Fruit fly (Drosophila melanogaster): ENCODE measurements around the gene RpL24.
A peak's percentile ranks its signal among the peaks of the same experiment; 100 is the strongest.

The RpL24 gene

dm6 chr2L:13394903-13395302 lies at the start of gene RpL24:
TSS of gene RpL24 (minus strand) at chr2L:13395131.
- TF ChIP-seq noc (tag; optimal IDR thresholded peaks at IDR 0.05): peak; percentile 83

dm6 chr2L:13436791-13437190 lies 41.9 kb upstream of the RpL24 start:
- TF ChIP-seq noc (tag; optimal IDR thresholded peaks at IDR 0.05): peak; percentile 39

- peak; percentile 93 for TF ChIP-seq noc (tag; optimal IDR thresholded peaks at IDR 0.05)
Measured at dm6 chr2L:13434795-13435634, 40.1 kb upstream of the RpL24 start, which contains the start of gene Tehao. TSS of gene Tehao (plus strand) at chr2L:13435622.

dm6 chr2L:13430919-13431502 lies 36.1 kb upstream of the RpL24 start:
- TF ChIP-seq noc (tag; optimal IDR thresholded peaks at IDR 0.05): no peak

dm6 chr2L:13414525-13415481 lies 19.9 kb upstream of the RpL24 start, which contains the start of the genes CG16956, CG42784 and CG43850:
TSS of gene CG16956 (minus strand) at chr2L:13414575.
TSS of gene CG42784 (plus strand) at chr2L:13415431.
TSS of gene CG43850 (plus strand) at chr2L:13415431.
- no peak for TF ChIP-seq noc (tag; optimal IDR thresholded peaks at IDR 0.05)

dm6 chr2L:13412219-13412618 lies 17.3 kb upstream of the RpL24 start, which contains the start of gene Flad2:
TSS of gene Flad2 (plus strand) at chr2L:13412519.
- no peak for TF ChIP-seq noc (tag; optimal IDR thresholded peaks at IDR 0.05)

- TF ChIP-seq noc (tag; optimal IDR thresholded peaks at IDR 0.05): no peak
Measured at dm6 chr2L:13411566-13411965, 16.6 kb upstream of the RpL24 start, which contains the start of gene Vm34Ca. TSS of gene Vm34Ca (minus strand) at chr2L:13411631.

dm6 chr2L:13399565-13399964 lies 4.6 kb upstream of the RpL24 start:
- no peak for TF ChIP-seq noc (tag; optimal IDR thresholded peaks at IDR 0.05)

dm6 chr2L:13398614-13399161 lies 3.8 kb upstream of the RpL24 start, which contains the start of the genes CG10859 and CG7110:
TSS of gene CG10859 (minus strand) at chr2L:13398664.
TSS of gene CG7110 (plus strand) at chr2L:13398991.
- no peak for TF ChIP-seq noc (tag; optimal IDR thresholded peaks at IDR 0.05)

- no peak for TF ChIP-seq noc (tag; optimal IDR thresholded peaks at IDR 0.05)
Measured at dm6 chr2L:13397393-13397792, 2.5 kb upstream of the RpL24 start.

dm6 chr2L:13396084-13396483 lies 1.2 kb upstream of the RpL24 start, which contains the start of gene CG16957:
TSS of gene CG16957 (minus strand) at chr2L:13396184.
- no peak for TF ChIP-seq noc (tag; optimal IDR thresholded peaks at IDR 0.05)

- peak; percentile 95 for TF ChIP-seq noc (tag; optimal IDR thresholded peaks at IDR 0.05)
Measured at dm6 chr2L:13387255-13387654, 7.7 kb downstream of the RpL24 start, which contains the start of the genes Ing5 and CG7099. TSS of gene Ing5 (minus strand) at chr2L:13387312. TSS of gene CG7099 (plus strand) at chr2L:13387571.

dm6 chr2L:13382351-13383029 lies 12.4 kb downstream of the RpL24 start, which contains the start of gene loqs:
TSS of gene loqs (plus strand) at chr2L:13382652.
- TF ChIP-seq noc (tag; optimal IDR thresholded peaks at IDR 0.05): no peak

dm6 chr2L:13378488-13378964 lies 16.4 kb downstream of the RpL24 start, which contains the start of the genes CG9302 and beta'COP:
TSS of gene CG9302 (minus strand) at chr2L:13378538.
TSS of gene beta'COP (plus strand) at chr2L:13378902.
- peak; percentile 79 for TF ChIP-seq noc (tag; optimal IDR thresholded peaks at IDR 0.05)

All from whole organism, larva.